Worm (Caenorhabditis elegans): Measurements from ENCODE around the gene clec-31.

Gene clec-31

DNA sequence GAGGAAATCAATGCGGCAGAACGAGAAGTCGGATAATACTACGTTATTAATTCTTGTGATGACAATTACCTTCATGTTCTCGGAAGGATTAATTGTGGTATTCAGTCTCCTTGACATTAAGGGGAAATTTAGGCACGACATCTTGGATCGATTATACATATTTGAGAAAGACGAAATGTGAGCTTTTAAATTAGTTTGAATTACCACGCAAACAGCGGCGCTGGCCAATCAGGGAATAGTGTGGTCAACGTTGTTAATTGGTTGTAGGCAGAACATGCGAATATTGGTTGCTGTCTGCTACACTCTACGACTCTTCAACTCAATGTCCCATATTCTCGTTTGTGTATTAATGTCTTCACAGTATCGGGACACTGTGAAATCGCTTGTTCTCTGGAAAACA lies 17.1 kb upstream of the clec-31 start, which contains the start of gene F49A5.10:
F49A5.10 (plus strand) TSS at position 301 of the 400 bp plus-strand sequence.
- TF ChIP-seq set-16 (GFP tag; IDR thresholded peaks at IDR 0.05) (no peak), zip-2 (tag; optimal IDR thresholded peaks at IDR 0.05) (no peak), fos-1 (tag; optimal IDR thresholded peaks at IDR 0.05) (no peak), F10B5.3 (tag; optimal IDR thresholded peaks at IDR 0.05) (no peak), egl-27 (tag; optimal IDR thresholded peaks at IDR 0.05) (no peak), hlh-11 (tag; optimal IDR thresholded peaks at IDR 0.05) (no peak), rbr-2 (tag; optimal IDR thresholded peaks at IDR 0.05) (no peak), tra-1 (GFP tag; IDR thresholded peaks at IDR 0.05) (no peak), arid-1 (GFP tag; conservative IDR thresholded peaks at IDR 0.05) (no peak), nhr-11 (tag; optimal IDR thresholded peaks at IDR 0.05) (no peak), cey-2 (tag; optimal IDR thresholded peaks at IDR 0.05; ENCODE audit: borderline replicate concordance, insufficient read depth) (no peak), ztf-7 (tag; optimal IDR thresholded peaks at IDR 0.05) (no peak), madf-9 (GFP tag; conservative IDR thresholded peaks at IDR 0.05) (no peak)

ce11 chrV:16873642-16874041 lies 15.8 kb upstream of the clec-31 start, which contains the start of gene srw-23:
Gene srw-23, plus strand, starts transcription at chrV:16873942.
- TF ChIP-seq aly-2 (tag; optimal IDR thresholded peaks at IDR 0.05) (no peak), Y48G9A.11 (GFP tag; IDR thresholded peaks at IDR 0.05) (no peak), unc-62 (GFP tag; optimal IDR thresholded peaks at IDR 0.05 in 1 of 2) (peak in 1 of 2 experiments; percentile 28), unc-62 (tag; optimal IDR thresholded peaks at IDR 0.05) (no peak), jun-1 (tag; optimal IDR thresholded peaks at IDR 0.05) (no peak)

- no peak for TF ChIP-seq nhr-6 (tag; optimal IDR thresholded peaks at IDR 0.05)
- no peak for TF ChIP-seq hif-1 (tag; optimal IDR thresholded peaks at IDR 0.05)
- no peak for TF ChIP-seq fos-1 (tag; optimal IDR thresholded peaks at IDR 0.05)
- TF ChIP-seq nhr-42 (GFP tag; IDR thresholded peaks at IDR 0.05), result no peak
- TF ChIP-seq hmg-1.1 (GFP tag; IDR thresholded peaks at IDR 0.05), result no peak
- TF ChIP-seq gei-8 (GFP tag; optimal IDR thresholded peaks at IDR 0.05), result no peak
- no peak for TF ChIP-seq ceh-82 (tag; optimal IDR thresholded peaks at IDR 0.05)
- TF ChIP-seq unc-130 (GFP tag; optimal IDR thresholded peaks at IDR 0.05), result no peak
- no peak for TF ChIP-seq rbr-2 (tag; optimal IDR thresholded peaks at IDR 0.05)
- no peak for TF ChIP-seq cey-2 (tag; optimal IDR thresholded peaks at IDR 0.05; ENCODE audit: borderline replicate concordance, insufficient read depth)
- no peak for TF ChIP-seq lin-15B (tag; optimal IDR thresholded peaks at IDR 0.05)
- no peak for TF ChIP-seq nhr-41 (GFP tag; IDR thresholded peaks at IDR 0.05)
- TF ChIP-seq lir-3 (tag; optimal IDR thresholded peaks at IDR 0.05), result no peak
- TF ChIP-seq mxl-3 (GFP tag; optimal IDR thresholded peaks at IDR 0.05), result no peak
- no peak for TF ChIP-seq nhr-76 (tag; optimal IDR thresholded peaks at IDR 0.05)
- TF ChIP-seq ceh-28 (tag; optimal IDR thresholded peaks at IDR 0.05), result no peak
- no peak for TF ChIP-seq zip-11 (GFP tag; IDR thresholded peaks at IDR 0.05)
- no peak for TF ChIP-seq T20F7.1 (GFP tag; optimal IDR thresholded peaks at IDR 0.05)
- TF ChIP-seq ama-1 (optimal IDR thresholded peaks at IDR 0.05), result no peak
- no peak for TF ChIP-seq snpc-1.2 (GFP tag; IDR thresholded peaks at IDR 0.05)
Observed at ce11 chrV:16871387-16871786, 13.5 kb upstream of the clec-31 start, which contains the start of gene thn-4. Gene thn-4, minus strand, starts transcription at chrV:16871487.

- TF ChIP-seq hlh-30 (tag; optimal IDR thresholded peaks at IDR 0.05; ENCODE audit: insufficient read depth) (no peak), egl-43 (GFP tag; IDR thresholded peaks at IDR 0.05) (no peak), ztf-7 (tag; optimal IDR thresholded peaks at IDR 0.05) (no peak), mxl-2 (GFP tag; conservative IDR thresholded peaks at IDR 0.05) (no peak), dmd-9 (GFP tag; IDR thresholded peaks at IDR 0.05) (no peak), nhr-42 (GFP tag; IDR thresholded peaks at IDR 0.05) (no peak), zag-1 (tag; optimal IDR thresholded peaks at IDR 0.05) (no peak), nhr-25 (tag; optimal IDR thresholded peaks at IDR 0.05; ENCODE audit: borderline replicate concordance, insufficient read depth) (no peak), daf-12 (tag; optimal IDR thresholded peaks at IDR 0.05) (no peak), fos-1 (tag; optimal IDR thresholded peaks at IDR 0.05) (no peak), saeg-2 (GFP tag; IDR thresholded peaks at IDR 0.05) (no peak), egl-27 (tag; optimal IDR thresholded peaks at IDR 0.05) (no peak), jun-1 (tag; optimal IDR thresholded peaks at IDR 0.05) (no peak), tag-97 (GFP tag; IDR thresholded peaks at IDR 0.05) (no peak), zip-2 (tag; optimal IDR thresholded peaks at IDR 0.05) (no peak), lin-1 (GFP tag; IDR thresholded peaks at IDR 0.05) (no peak)
Observed at ce11 chrV:16869740-16870139, 11.9 kb upstream of the clec-31 start, which contains the start of gene clec-33. Gene clec-33, minus strand, starts transcription at chrV:16869840.
